Fruit fly (Drosophila melanogaster) whole organism, embryonic: ENCODE data around the gene CG16957.

Experiments used
- CG10462 ChIP-seq: fragments of 200-800 bp; sonication (Bioruptor generic); optimal IDR thresholded peaks from 2 replicates; lab custom pipeline; 2016; ENCODE audit warnings: missing biosample characterization, missing genetic modification characterization
- CG10959 ChIP-seq: fragments of 200-800 bp; sonication (Bioruptor generic); IDR thresholded peaks from 2 replicates; pipeline ENCODE4 v1.3.6; 2022; ENCODE audit warnings: missing biosample characterization, missing genetic modification characterization
- CG1233 ChIP-seq: fragments of 200-800 bp; sonication (Bioruptor generic); optimal IDR thresholded peaks from 4 replicates; lab custom pipeline; 2018; ENCODE audit warnings: missing biosample characterization, mild to moderate bottlenecking, missing genetic modification characterization
- CG12769 ChIP-seq: fragments of 200-800 bp; sonication (Bioruptor generic); optimal IDR thresholded peaks from 2 replicates; lab custom pipeline; 2019; ENCODE audit warnings: missing biosample characterization, mild to moderate bottlenecking, missing genetic modification characterization, moderate library complexity
- CG13624 ChIP-seq: fragments of 200-800 bp; sonication (Bioruptor generic); optimal IDR thresholded peaks from 2 replicates; lab custom pipeline; 2016; ENCODE audit warnings: missing biosample characterization, missing genetic modification characterization
- CG14441 ChIP-seq: fragments of 200-800 bp; sonication (Bioruptor generic); IDR thresholded peaks from 2 replicates; pipeline ENCODE4 v1.3.6; 2022; ENCODE audit warnings: missing biosample characterization, missing genetic modification characterization
- CG14667 ChIP-seq: fragments of 200-800 bp; sonication (Bioruptor generic); IDR thresholded peaks from 2 replicates; pipeline ENCODE4 v1.3.6; 2022; ENCODE audit warnings: missing biosample characterization, missing genetic modification characterization
- CG14710 ChIP-seq: fragments of 200-800 bp; sonication (Bioruptor generic); optimal IDR thresholded peaks from 3 replicates; lab custom pipeline; 2019; ENCODE audit warnings: missing biosample characterization, mild to moderate bottlenecking, missing genetic modification characterization, moderate library complexity
- CG16863 ChIP-seq: fragments of 200-800 bp; sonication (Bioruptor generic); optimal IDR thresholded peaks from 3 replicates; lab custom pipeline; 2016; ENCODE audit warnings: missing biosample characterization, missing genetic modification characterization
- CG18262 ChIP-seq: fragments of 200-800 bp; optimal IDR thresholded peaks from 3 replicates; lab custom pipeline; 2019; ENCODE audit warnings: missing biosample characterization, mild to moderate bottlenecking, missing genetic modification characterization, moderate library complexity
- CG31441 ChIP-seq: fragments of 200-800 bp; sonication (Bioruptor generic); IDR thresholded peaks from 2 replicates; pipeline ENCODE4 v1.3.6; 2022; ENCODE audit warnings: missing biosample characterization, missing genetic modification characterization
- CG4820 ChIP-seq: fragments of 200-800 bp; sonication (Bioruptor generic); optimal IDR thresholded peaks from 3 replicates; lab custom pipeline; 2016; ENCODE audit warnings: missing biosample characterization, missing genetic modification characterization
- CG6254 ChIP-seq: fragments of 200-800 bp; sonication (Bioruptor generic); optimal IDR thresholded peaks from 3 replicates; lab custom pipeline; 2017; ENCODE audit warnings: mild to moderate bottlenecking, missing biosample characterization, missing genetic modification reagents, missing genetic modification characterization
- CG6791 ChIP-seq: fragments of 200-800 bp; sonication (Bioruptor generic); IDR thresholded peaks from 3 replicates; pipeline ENCODE4 v1.3.6; 2022; ENCODE audit warnings: missing biosample characterization, missing genetic modification characterization; ENCODE audit not compliant: partially characterized antibody
- CG9727 ChIP-seq: fragments of 200-800 bp; sonication (Bioruptor generic); optimal IDR thresholded peaks from 3 replicates; lab custom pipeline; 2017; ENCODE audit warnings: missing biosample characterization, mild to moderate bottlenecking, missing genetic modification characterization
- CG9817 ChIP-seq: fragments of 200-800 bp; sonication (Bioruptor generic); optimal IDR thresholded peaks from 2 replicates; lab custom pipeline; 2018; ENCODE audit warnings: missing biosample characterization, mild to moderate bottlenecking, missing genetic modification characterization, moderate library complexity
- CG9876 ChIP-seq: fragments of 200-800 bp; sonication (Bioruptor generic); optimal IDR thresholded peaks from 2 replicates; lab custom pipeline; 2016; ENCODE audit warnings: missing biosample characterization, missing genetic modification characterization
- Dbx ChIP-seq: fragments of 200-800 bp; sonication (Bioruptor generic); IDR thresholded peaks from 3 replicates; pipeline ENCODE4 v1.3.6; 2022; ENCODE audit warnings: missing biosample characterization, missing genetic modification characterization
- Drgx ChIP-seq: fragments of 200-800 bp; sonication (Bioruptor generic); IDR thresholded peaks from 2 replicates; pipeline ENCODE4 v1.3.6; 2022; ENCODE audit warnings: missing biosample characterization, missing genetic modification characterization
- ERR ChIP-seq: fragments of 200-800 bp; sonication (Bioruptor generic); optimal IDR thresholded peaks from 2 replicates; lab custom pipeline; 2016; ENCODE audit warnings: missing biosample characterization, missing genetic modification characterization
- Fer3 ChIP-seq: fragments of 200-800 bp; sonication (Bioruptor generic); optimal IDR thresholded peaks from 2 replicates; lab custom pipeline; 2018; ENCODE audit warnings: missing biosample characterization, mild to moderate bottlenecking, missing genetic modification characterization, moderate library complexity
- Jarid2 ChIP-seq: fragments of 200-800 bp; sonication (Bioruptor generic); optimal IDR thresholded peaks from 3 replicates; lab custom pipeline; 2017; ENCODE audit warnings: mild to moderate bottlenecking, missing biosample characterization, missing genetic modification reagents, missing genetic modification characterization
- Kr ChIP-seq: fragments of 200-800 bp; sonication (Bioruptor generic); optimal IDR thresholded peaks from 2 replicates; lab custom pipeline; 2017; ENCODE audit warnings: missing biosample characterization, mild to moderate bottlenecking, missing genetic modification characterization
- Max ChIP-seq: fragments of 200-800 bp; sonication (Bioruptor generic); optimal IDR thresholded peaks from 2 replicates; lab custom pipeline; 2016; ENCODE audit warnings: missing biosample characterization, mild to moderate bottlenecking, missing genetic modification characterization
- Meics ChIP-seq: fragments of 200-800 bp; sonication (Bioruptor generic); optimal IDR thresholded peaks from 2 replicates; lab custom pipeline; 2017; ENCODE audit warnings: missing biosample characterization, mild to moderate bottlenecking, missing genetic modification characterization
- NC2β ChIP-seq: fragments of 200-800 bp; sonication (Bioruptor generic); optimal IDR thresholded peaks from 2 replicates; lab custom pipeline; 2016; ENCODE audit warnings: missing biosample characterization, missing genetic modification characterization
- Opbp ChIP-seq: fragments of 200-800 bp; sonication (Bioruptor generic); IDR thresholded peaks from 3 replicates; pipeline ENCODE4 v1.3.6; 2022; ENCODE audit warnings: missing biosample characterization, missing genetic modification characterization; ENCODE audit not compliant: partially characterized antibody
- Ptx1 ChIP-seq: fragments of 200-800 bp; sonication (Bioruptor generic); IDR thresholded peaks from 2 replicates; pipeline ENCODE4 v1.3.6; 2022; ENCODE audit warnings: missing biosample characterization, missing genetic modification characterization
- Ravus ChIP-seq: fragments of 200-800 bp; sonication (Bioruptor generic); IDR thresholded peaks from 2 replicates; pipeline ENCODE4 v1.3.6; 2022; ENCODE audit warnings: missing biosample characterization, missing genetic modification characterization
- Sox100B ChIP-seq: fragments of 200-800 bp; sonication (Bioruptor generic); optimal IDR thresholded peaks from 3 replicates; lab custom pipeline; 2018; ENCODE audit warnings: missing biosample characterization, mild to moderate bottlenecking, missing genetic modification characterization
- aop ChIP-seq: fragments of 200-800 bp; sonication (Bioruptor generic); IDR thresholded peaks from 2 replicates; pipeline ENCODE4 v1.3.6; 2022; ENCODE audit warnings: missing biosample characterization, missing genetic modification characterization
- bab2 ChIP-seq: fragments of 200-800 bp; sonication (Bioruptor generic); optimal IDR thresholded peaks from 2 replicates; lab custom pipeline; 2016; ENCODE audit warnings: missing biosample characterization, missing genetic modification characterization
- bigmax ChIP-seq: fragments of 200-800 bp; sonication (Bioruptor generic); optimal IDR thresholded peaks from 2 replicates; lab custom pipeline; 2018; ENCODE audit warnings: missing biosample characterization, mild to moderate bottlenecking, missing genetic modification characterization
- chinmo ChIP-seq: fragments of 200-800 bp; sonication (Bioruptor generic); IDR thresholded peaks from 4 replicates; pipeline ENCODE4 v1.3.6; 2022; ENCODE audit warnings: missing biosample characterization, missing genetic modification characterization; ENCODE audit not compliant: partially characterized antibody
- dpn ChIP-seq, 2 experiments: fragments of 200-800 bp; sonication (Bioruptor generic); optimal IDR thresholded peaks; 3 replicates each; lab custom pipeline; 2016; ENCODE audit warnings: missing biosample characterization in 2 of 2, missing genetic modification characterization in 2 of 2
- fd96Cb ChIP-seq: fragments of 200-800 bp; sonication (Bioruptor generic); optimal IDR thresholded peaks from 2 replicates; lab custom pipeline; 2018; ENCODE audit warnings: missing biosample characterization, mild to moderate bottlenecking, missing genetic modification characterization, moderate library complexity
- gem ChIP-seq: fragments of 200-800 bp; sonication (Bioruptor generic); optimal IDR thresholded peaks from 2 replicates; lab custom pipeline; 2019; ENCODE audit warnings: missing biosample characterization, mild to moderate bottlenecking, missing genetic modification characterization, moderate library complexity
- insv ChIP-seq, 2 experiments: fragments of 200-800 bp; sonication (Bioruptor generic); optimal IDR thresholded peaks; 3 replicates each; lab custom pipeline; 2016 to 2018; ENCODE audit warnings: missing biosample characterization in 2 of 2, missing genetic modification characterization in 2 of 2
- jigr1 ChIP-seq: fragments of 200-800 bp; sonication (Bioruptor generic); IDR thresholded peaks from 3 replicates; pipeline ENCODE4 v1.3.6; 2022; ENCODE audit warnings: missing biosample characterization, missing genetic modification characterization
- jing ChIP-seq: fragments of 200-800 bp; sonication (Bioruptor generic); optimal IDR thresholded peaks from 2 replicates; lab custom pipeline; 2018; ENCODE audit warnings: missing biosample characterization, mild to moderate bottlenecking, missing genetic modification characterization
- kah ChIP-seq: fragments of 200-800 bp; sonication (Bioruptor generic); optimal IDR thresholded peaks from 2 replicates; lab custom pipeline; 2018; ENCODE audit warnings: missing biosample characterization, mild to moderate bottlenecking, missing genetic modification characterization
- nom ChIP-seq: fragments of 200-800 bp; sonication (Bioruptor generic); optimal IDR thresholded peaks from 2 replicates; lab custom pipeline; 2017; ENCODE audit warnings: missing biosample characterization, missing genetic modification characterization, mild to moderate bottlenecking, moderate library complexity, missing genetic modification reagents
- odd ChIP-seq: fragments of 200-800 bp; sonication (Bioruptor generic); optimal IDR thresholded peaks from 2 replicates; lab custom pipeline; 2017; ENCODE audit warnings: missing biosample characterization, mild to moderate bottlenecking, missing genetic modification characterization
- onecut ChIP-seq: fragments of 200-800 bp; sonication (Bioruptor generic); IDR thresholded peaks from 2 replicates; pipeline ENCODE4 v1.3.6; 2022; ENCODE audit warnings: missing biosample characterization, missing genetic modification characterization
- row ChIP-seq: fragments of 200-800 bp; sonication (Bioruptor generic); IDR thresholded peaks from 3 replicates; pipeline ENCODE4 v1.3.6; 2022; ENCODE audit warnings: missing biosample characterization, missing genetic modification characterization
- sqz ChIP-seq: fragments of 200-800 bp; sonication (Bioruptor generic); optimal IDR thresholded peaks from 3 replicates; lab custom pipeline; 2018; ENCODE audit warnings: missing biosample characterization, mild to moderate bottlenecking, missing genetic modification characterization
- tin ChIP-seq: fragments of 200-800 bp; sonication (Bioruptor generic); optimal IDR thresholded peaks from 3 replicates; lab custom pipeline; 2016; ENCODE audit warnings: missing biosample characterization, missing genetic modification characterization
- toy ChIP-seq: fragments of 200-800 bp; sonication (Bioruptor generic); IDR thresholded peaks from 2 replicates; pipeline ENCODE4 v1.3.6; 2022; ENCODE audit warnings: missing biosample characterization, missing genetic modification characterization
- unc-4 ChIP-seq: fragments of 200-800 bp; sonication (Bioruptor generic); IDR thresholded peaks from 2 replicates; pipeline ENCODE4 v1.3.6; 2022; ENCODE audit warnings: missing biosample characterization, missing genetic modification characterization; ENCODE audit not compliant: partially characterized antibody
- usp ChIP-seq: fragments of >200 bp; optimal IDR thresholded peaks from 2 replicates; lab custom pipeline; 2017; ENCODE audit warnings: missing biosample characterization, missing genetic modification characterization

Gene CG16957

DNA sequence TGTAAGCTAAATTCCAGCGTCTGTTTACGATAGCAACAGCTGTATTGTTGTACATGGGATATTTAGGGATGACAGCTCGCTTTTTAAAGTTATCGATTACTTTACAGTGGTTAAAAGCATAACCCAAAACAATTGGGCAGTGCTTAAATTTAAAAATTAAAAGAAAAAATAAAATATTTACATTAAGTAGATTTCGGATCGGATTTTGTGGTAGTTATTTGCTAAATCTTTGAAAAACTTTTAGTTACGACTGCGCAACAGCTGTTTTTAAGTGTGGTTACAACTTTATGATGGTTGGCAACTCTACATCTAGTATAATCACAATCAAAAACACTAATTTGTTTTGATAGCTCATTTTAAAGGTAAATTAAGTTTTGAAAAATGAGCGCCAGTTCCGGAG, 8.7 kb downstream of the CG16957 start, which contains the start of the genes Ing5 and CG7099 (continued):
- TF ChIP-seq Drgx (GFP tag; lab: Robert Waterston, UW) (peak; percentile 88), CG4820 (peak; percentile 94), Jarid2 (GFP tag; lab: Kevin White, UChicago) (no peak), CG14667 (GFP tag; lab: Robert Waterston, UW) (peak; percentile 95), sqz (GFP tag; lab: Kevin White, UChicago) (no peak), Sox100B (GFP tag; lab: Kevin White, UChicago) (peak; percentile 92), row (GFP tag; lab: Robert Waterston, UW) (peak; percentile 99), CG9817 (tag; lab: Kevin White, UChicago) (peak; percentile 97), CG18262 (peak; percentile 95), fd96Cb (tag; lab: Kevin White, UChicago) (peak; percentile 96), Dbx (GFP tag; lab: Robert Waterston, UW) (peak; percentile 96), bigmax (GFP tag; lab: Kevin White, UChicago) (peak; percentile 75), CG13624 (peak; percentile 87), onecut (GFP tag; lab: Robert Waterston, UW) (peak; percentile 85), CG31441 (GFP tag; lab: Robert Waterston, UW) (peak; percentile 98), Ptx1 (GFP tag; lab: Robert Waterston, UW) (peak; percentile 98), odd (GFP tag; lab: Kevin White, UChicago) (peak; percentile 85), CG10462 (GFP tag; lab: Kevin White, UChicago) (peak; percentile 95), chinmo (GFP tag; lab: Robert Waterston, UW) (no peak), NC2β (GFP tag; lab: Kevin White, UChicago) (peak; percentile 91), CG14441 (GFP tag; lab: Robert Waterston, UW) (peak; percentile 98), CG10959 (peak; percentile 94), Fer3 (tag; lab: Kevin White, UChicago) (peak; percentile 97), Opbp (GFP tag; lab: Robert Waterston, UW) (peak; percentile 65; the same call in 2 of the 3 replicates), gem (tag; lab: Kevin White, UChicago) (peak; percentile 99), CG14710 (tag; lab: Kevin White, UChicago) (peak; percentile 96), CG12769 (tag; lab: Kevin White, UChicago) (no peak), jigr1 (GFP tag; lab: Robert Waterston, UW) (peak; percentile 94), CG1233 (GFP tag; lab: Kevin White, UChicago) (peak; percentile 94), insv (GFP tag; optimal IDR thresholded peaks at IDR 0.05; lab: Kevin White, UChicago) (peak in 1 of 2 experiments; percentile 73), dpn (GFP tag; optimal IDR thresholded peaks at IDR 0.05; lab: Kevin White, UChicago) (peak; percentile 93 to 98), CG16863 (GFP tag; lab: Kevin White, UChicago) (peak; percentile 87), usp (GFP tag; lab: Kevin White, UChicago) (no peak), kah (GFP tag; lab: Kevin White, UChicago) (peak; percentile 85), Kr (GFP tag; lab: Kevin White, UChicago) (no peak), Meics (GFP tag; lab: Kevin White, UChicago) (peak; percentile 95), CG6254 (GFP tag; lab: Kevin White, UChicago) (peak; percentile 87), toy (peak; percentile 87), CG6791 (GFP tag; lab: Robert Waterston, UW) (peak; percentile 42; the same call in 2 of the 3 replicates), Ravus (GFP tag; lab: Robert Waterston, UW) (peak; percentile 92), bab2 (GFP tag; lab: Kevin White, UChicago) (peak; percentile 94), unc-4 (GFP tag; lab: Robert Waterston, UW) (peak; percentile 60), CG9876 (GFP tag; lab: Kevin White, UChicago) (peak; percentile 75), CG9727 (GFP tag; lab: Kevin White, UChicago) (peak; percentile 96), nom (GFP tag; lab: Kevin White, UChicago) (peak; percentile 82), tin (GFP tag; lab: Kevin White, UChicago) (peak; percentile 97), ERR (GFP tag; lab: Kevin White, UChicago) (peak; percentile 78), Max (GFP tag; lab: Kevin White, UChicago) (peak; percentile 98), aop (peak; percentile 87), jing (GFP tag; lab: Kevin White, UChicago) (peak; percentile 89)
